Fruit fly (Drosophila melanogaster): Measurements from ENCODE around the gene CIA30.
A peak's percentile ranks its signal among the peaks of the same experiment; 100 is the strongest.

DNA sequence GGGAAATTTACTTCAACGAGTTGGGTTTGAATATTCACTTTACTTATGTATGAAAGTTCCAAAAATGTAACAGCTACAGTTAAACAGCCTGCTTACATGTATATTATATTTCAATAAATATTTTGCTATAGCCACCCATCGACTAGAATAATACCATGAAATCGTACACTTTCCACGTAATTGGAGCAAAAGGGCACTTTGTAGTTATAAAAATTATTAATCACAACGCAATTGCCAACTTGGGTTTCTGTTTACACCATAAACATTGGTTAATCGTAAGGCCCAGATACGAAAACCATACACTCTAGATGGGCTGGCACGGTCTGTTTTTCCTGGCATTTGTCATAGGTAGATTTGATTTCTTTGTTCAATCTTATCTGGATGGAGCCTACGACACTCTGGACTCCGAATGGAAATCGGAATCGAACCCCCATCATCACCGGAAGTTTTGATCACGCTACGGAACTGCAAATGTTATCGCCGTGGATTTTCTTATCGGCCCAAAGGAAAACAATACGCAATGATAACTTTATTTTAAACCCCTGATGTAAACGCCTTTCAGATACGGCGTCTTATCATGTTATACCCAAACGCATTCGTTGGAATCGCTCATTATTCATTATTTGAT, 43.8 kb downstream of the CIA30 start, which contains the start of gene fig:
- TF ChIP-seq pad (GFP tag; optimal IDR thresholded peaks at IDR 0.05) (no peak), CG11617 (GFP tag; optimal IDR thresholded peaks at IDR 0.05) (no peak), cic (GFP tag; optimal IDR thresholded peaks at IDR 0.05) (peak; percentile 67), CG33017 (tag; optimal IDR thresholded peaks at IDR 0.05) (no peak)
